Worm (Caenorhabditis elegans) whole organism, L1 larva: ENCODE results near the gene irk-1.

ENCODE experiments used
- C04F5.9 ChIP-seq: sonication (generic microtip); optimal IDR thresholded peaks from 2 replicates; lab custom pipeline; 2016; ENCODE audit warnings: missing genetic modification characterization, missing compliant biosample characterization
- C16A3.4 ChIP-seq: fragments of 150-350 bp; optimal IDR thresholded peaks from 2 replicates; lab custom pipeline; 2014; ENCODE audit warnings: missing biosample characterization, missing genetic modification characterization
- F16B12.6 ChIP-seq: fragments of 150-350 bp; optimal IDR thresholded peaks from 2 replicates; lab custom pipeline; 2014; ENCODE audit warnings: missing biosample characterization, missing genetic modification characterization
- Y116A8C.19 ChIP-seq: sonication (generic microtip); optimal IDR thresholded peaks from 2 replicates; lab custom pipeline; 2016; ENCODE audit warnings: missing compliant biosample characterization, missing genetic modification characterization, borderline replicate concordance
- aha-1 ChIP-seq: fragments of 150-350 bp; optimal IDR thresholded peaks from 2 replicates; lab custom pipeline; 2014; ENCODE audit warnings: missing biosample characterization, missing genetic modification characterization
- alr-1 ChIP-seq: fragments of 200-800 bp; sonication (Bioruptor generic); optimal IDR thresholded peaks from 2 replicates; lab custom pipeline; 2018; ENCODE audit warnings: borderline replicate concordance, mild to moderate bottlenecking, missing genetic modification characterization, missing compliant biosample characterization
- ama-1 ChIP-seq: fragments of 150-350 bp; optimal IDR thresholded peaks from 2 replicates; lab custom pipeline; 2014
- ceh-8 ChIP-seq: fragments of 200-800 bp; sonication (Bioruptor generic); optimal IDR thresholded peaks from 2 replicates; lab custom pipeline; 2018; ENCODE audit warnings: mild to moderate bottlenecking, missing genetic modification characterization, moderate library complexity, missing compliant biosample characterization
- ceh-82 ChIP-seq, 3 experiments: fragments of 150-350 bp in 1 of 3; sonication (generic microtip) in 2 of 3; optimal IDR thresholded peaks; 2 replicates each; lab custom pipeline; 2014 to 2017; ENCODE audit warnings: missing biosample characterization in 3 of 3, missing genetic modification characterization in 3 of 3
- ceh-88 ChIP-seq: fragments of 200-800 bp; sonication (Bioruptor generic); IDR thresholded peaks from 2 replicates; pipeline ENCODE4 v1.3.6; 2022; ENCODE audit warnings: missing genetic modification characterization, missing compliant biosample characterization
- dpl-1 ChIP-seq, 3 experiments: fragments of 150-350 bp in 2 of 3; sonication (generic microtip) in 1 of 3; optimal IDR thresholded peaks; 2 replicates each; lab custom pipeline; 2014 to 2017; ENCODE audit warnings: missing biosample characterization in 3 of 3, missing genetic modification characterization in 3 of 3, missing genetic modification reagents in 3 of 3
- egl-13 ChIP-seq: sonication (generic microtip); optimal IDR thresholded peaks from 2 replicates; lab custom pipeline; 2016; ENCODE audit warnings: missing genotype, missing genetic modification reagents, missing genetic modification characterization, missing compliant biosample characterization
- egl-27 ChIP-seq, 2 experiments: fragments of 150-350 bp in 1 of 2; sonication (generic microtip); optimal IDR thresholded peaks; 3 replicates each; lab custom pipeline; 2017 to 2018; ENCODE audit warnings: missing biosample characterization in 2 of 2, missing genetic modification characterization in 2 of 2, missing genetic modification reagents in 2 of 2
- elt-2 ChIP-seq: sonication (generic microtip); optimal IDR thresholded peaks from 2 replicates; lab custom pipeline; 2016; ENCODE audit warnings: missing genetic modification characterization, mild to moderate bottlenecking, inconsistent platforms, missing compliant biosample characterization, missing genetic modification reagents
- elt-3 ChIP-seq, 6 experiments: fragments of 150-350 bp in 1 of 6; sonication (generic microtip); optimal IDR thresholded peaks; 2 replicates each; lab custom pipeline; 2017 to 2018; ENCODE audit warnings: missing biosample characterization in 6 of 6, missing genetic modification characterization in 6 of 6, inconsistent platforms in 1 of 6
- fkh-8 ChIP-seq: sonication (generic microtip); optimal IDR thresholded peaks from 2 replicates; lab custom pipeline; 2016; ENCODE audit warnings: mild to moderate bottlenecking, missing genetic modification characterization, missing compliant biosample characterization
- fos-1 ChIP-seq: fragments of 150-350 bp; optimal IDR thresholded peaks from 2 replicates; lab custom pipeline; 2014; ENCODE audit warnings: missing biosample characterization, missing genetic modification characterization
- grh-1 ChIP-seq: fragments of 200-800 bp; sonication (Bioruptor generic); IDR thresholded peaks from 2 replicates; pipeline ENCODE4 v1.3.6; 2022; ENCODE audit warnings: missing genetic modification reagents, missing genetic modification characterization, missing compliant biosample characterization
- hlh-17 ChIP-seq: fragments of 200-800 bp; sonication (Bioruptor generic); optimal IDR thresholded peaks from 2 replicates; lab custom pipeline; 2018; ENCODE audit warnings: missing genetic modification characterization, mild to moderate bottlenecking, missing compliant biosample characterization, moderate library complexity, borderline replicate concordance
- hlh-4 ChIP-seq: sonication (generic microtip); optimal IDR thresholded peaks from 2 replicates; lab custom pipeline; 2016; ENCODE audit warnings: mild to moderate bottlenecking, missing genetic modification characterization, missing compliant biosample characterization
- jun-1 ChIP-seq: fragments of 150-350 bp; optimal IDR thresholded peaks from 2 replicates; lab custom pipeline; 2014; ENCODE audit warnings: missing biosample characterization, missing genetic modification reagents, missing genetic modification characterization
- lir-3 ChIP-seq: sonication (generic microtip); optimal IDR thresholded peaks from 2 replicates; lab custom pipeline; 2016; ENCODE audit warnings: mild to moderate bottlenecking, missing genetic modification characterization, moderate library complexity, missing compliant biosample characterization; ENCODE audit not compliant: poor library complexity
- nhr-11 ChIP-seq: fragments of 150-350 bp; optimal IDR thresholded peaks from 2 replicates; lab custom pipeline; 2014; ENCODE audit warnings: missing biosample characterization, missing genetic modification characterization
- nhr-47 ChIP-seq: sonication (generic microtip); optimal IDR thresholded peaks from 2 replicates; lab custom pipeline; 2016; ENCODE audit warnings: mild to moderate bottlenecking, missing genetic modification characterization, moderate library complexity, missing compliant biosample characterization
- nhr-71 ChIP-seq: sonication (generic microtip); optimal IDR thresholded peaks from 2 replicates; lab custom pipeline; 2016; ENCODE audit warnings: mild to moderate bottlenecking, missing genetic modification characterization, moderate library complexity, missing compliant biosample characterization
- nhr-76 ChIP-seq: sonication (generic microtip); optimal IDR thresholded peaks from 2 replicates; lab custom pipeline; 2017; ENCODE audit warnings: missing biosample characterization, missing genetic modification characterization
- nhr-84 ChIP-seq: sonication (generic microtip); optimal IDR thresholded peaks from 2 replicates; lab custom pipeline; 2017; ENCODE audit warnings: missing biosample characterization, missing genetic modification characterization
- nhr-85 ChIP-seq: sonication (generic microtip); peaks from one replicate; lab custom pipeline; 2016; ENCODE audit warnings: missing genetic modification characterization, inconsistent platforms, missing compliant biosample characterization
- pag-3 ChIP-seq: sonication (generic microtip); optimal IDR thresholded peaks from 2 replicates; lab custom pipeline; 2017; ENCODE audit warnings: missing genetic modification characterization, mild to moderate bottlenecking, missing compliant biosample characterization, antibody characterized with exemption, borderline replicate concordance; ENCODE audit not compliant: insufficient read depth
- pax-3 ChIP-seq: fragments of 200-800 bp; sonication (Bioruptor generic); optimal IDR thresholded peaks from 2 replicates; lab custom pipeline; 2018; ENCODE audit warnings: mild to moderate bottlenecking, missing genetic modification characterization, moderate library complexity, missing compliant biosample characterization
- pqm-1 ChIP-seq: sonication (generic microtip); optimal IDR thresholded peaks from 3 replicates; lab custom pipeline; 2017; ENCODE audit warnings: missing biosample characterization, missing genetic modification characterization
- rnt-1 ChIP-seq: sonication (generic microtip); optimal IDR thresholded peaks from 2 replicates; lab custom pipeline; 2016; ENCODE audit warnings: mild to moderate bottlenecking, missing genetic modification characterization, moderate library complexity, missing compliant biosample characterization
- skn-1 ChIP-seq: fragments of 150-350 bp; optimal IDR thresholded peaks from 2 replicates; lab custom pipeline; 2014; ENCODE audit warnings: missing biosample characterization, missing genetic modification characterization
- snpc-4 ChIP-seq: fragments of 150-350 bp; optimal IDR thresholded peaks from 2 replicates; lab custom pipeline; 2014; ENCODE audit warnings: missing biosample characterization, missing genetic modification characterization
- snu-23 ChIP-seq: sonication (generic microtip); optimal IDR thresholded peaks from 2 replicates; lab custom pipeline; 2016; ENCODE audit warnings: missing genetic modification characterization, missing compliant biosample characterization
- tbx-2 ChIP-seq: sonication (generic microtip); optimal IDR thresholded peaks from 2 replicates; lab custom pipeline; 2016; ENCODE audit warnings: missing genetic modification characterization, missing compliant biosample characterization
- tlp-1 ChIP-seq: fragments of 150-350 bp; optimal IDR thresholded peaks from 2 replicates; lab custom pipeline; 2014; ENCODE audit warnings: missing biosample characterization, missing genetic modification characterization
- unc-62 ChIP-seq: fragments of 150-350 bp; optimal IDR thresholded peaks from 2 replicates; lab custom pipeline; 2014; ENCODE audit warnings: missing biosample characterization, missing genetic modification reagents, missing genetic modification characterization
- unc-86 ChIP-seq: sonication (generic microtip); optimal IDR thresholded peaks from 2 replicates; lab custom pipeline; 2016; ENCODE audit warnings: missing genetic modification characterization, missing compliant biosample characterization
- unc-98 ChIP-seq: fragments of 200-800 bp; sonication (Bioruptor generic); IDR thresholded peaks from 2 replicates; pipeline ENCODE4 v1.3.6; 2022; ENCODE audit warnings: missing genetic modification characterization, missing compliant biosample characterization
- ztf-11 ChIP-seq, 2 experiments: sonication (generic microtip); optimal IDR thresholded peaks; 2 replicates each; lab custom pipeline; 2016 to 2017; ENCODE audit warnings: missing genetic modification characterization in 2 of 2, missing biosample characterization in 1 of 2, missing compliant biosample characterization in 1 of 2
- ztf-4 ChIP-seq: fragments of 150-350 bp; optimal IDR thresholded peaks from 2 replicates; lab custom pipeline; 2014; ENCODE audit warnings: missing biosample characterization, missing genetic modification characterization

The irk-1 gene

ce11 chrX:6736358-6736991 lies 41.4 kb downstream of the irk-1 start (continued):
- no peak for TF ChIP-seq ceh-88 (GFP tag; lab: Robert Waterston, UW)
- TF ChIP-seq tlp-1 (tag; lab: Kevin White, UChicago), result peak; percentile 60
- TF ChIP-seq Y116A8C.19 (tag; lab: Kevin White, UChicago), result no peak
- TF ChIP-seq ama-1 (lab: Kevin White, UChicago), result no peak
- TF ChIP-seq nhr-85 (tag; lab: Kevin White, UChicago), result peak; percentile 99
- peak; percentile 82 for TF ChIP-seq nhr-47 (tag; lab: Kevin White, UChicago)
- no peak for TF ChIP-seq pax-3
- no peak for TF ChIP-seq F16B12.6
- peak; percentile 35 for TF ChIP-seq ztf-4 (tag; lab: Kevin White, UChicago)
- TF ChIP-seq C16A3.4 (tag; lab: Kevin White, UChicago), result peak; percentile 45
- TF ChIP-seq nhr-11, result peak; percentile 31
- TF ChIP-seq nhr-84 (tag; lab: Kevin White, UChicago), result no peak
- TF ChIP-seq unc-86, result peak; percentile 40
- TF ChIP-seq dpl-1 (GFP tag; optimal IDR thresholded peaks at IDR 0.05; lab: Kevin White, UChicago), result peak in 1 of 3 experiments; percentile 17
- no peak for TF ChIP-seq skn-1 (tag; lab: Kevin White, UChicago)
- TF ChIP-seq hlh-17 (GFP tag; lab: Kevin White, UChicago), result no peak
- TF ChIP-seq jun-1 (tag; lab: Kevin White, UChicago), result no peak
- no peak for TF ChIP-seq C04F5.9 (tag; lab: Kevin White, UChicago)
- TF ChIP-seq egl-13, result peak; percentile 37
- no peak for TF ChIP-seq unc-98 (GFP tag; lab: Robert Waterston, UW)
- no peak for TF ChIP-seq alr-1 (tag; lab: Kevin White, UChicago)
- TF ChIP-seq elt-2, result peak; percentile 88
- TF ChIP-seq lir-3, result peak; percentile 37
- TF ChIP-seq egl-27 (tag; optimal IDR thresholded peaks at IDR 0.05; lab: Kevin White, UChicago), result peak in 1 of 2 experiments; percentile 31
- peak; percentile 88 for TF ChIP-seq nhr-71 (tag; lab: Kevin White, UChicago)
- peak in 1 of 2 experiments; percentile 11 for TF ChIP-seq ztf-11 (tag; optimal IDR thresholded peaks at IDR 0.05; lab: Kevin White, UChicago)
- TF ChIP-seq rnt-1 (tag; lab: Kevin White, UChicago), result peak; percentile 21
- no peak for TF ChIP-seq aha-1 (tag; lab: Kevin White, UChicago)
- TF ChIP-seq elt-3 (tag; optimal IDR thresholded peaks at IDR 0.05; lab: Kevin White, UChicago), result peak; percentile 94 to 99 (median 98)
- no peak for TF ChIP-seq pag-3 (tag; lab: Kevin White, UChicago)
- no peak for TF ChIP-seq hlh-4 (tag; lab: Kevin White, UChicago)
- TF ChIP-seq fkh-8 (tag; lab: Kevin White, UChicago), result peak; percentile 94
- no peak for TF ChIP-seq unc-62 (GFP tag; lab: Kevin White, UChicago)
- TF ChIP-seq ceh-82 (tag; optimal IDR thresholded peaks at IDR 0.05; lab: Kevin White, UChicago), result no peak
- peak; percentile 66 for TF ChIP-seq snu-23
- no peak for TF ChIP-seq snpc-4 (tag; lab: Kevin White, UChicago)
- TF ChIP-seq ceh-8, result no peak
- no peak for TF ChIP-seq nhr-76 (tag; lab: Kevin White, UChicago)
- peak; percentile 2 for TF ChIP-seq fos-1 (tag; lab: Kevin White, UChicago)
- TF ChIP-seq tbx-2 (tag; lab: Kevin White, UChicago), result peak; percentile 71
- peak; percentile 68 for TF ChIP-seq grh-1 (GFP tag; lab: Robert Waterston, UW)
- no peak for TF ChIP-seq pqm-1
